Fruit fly (Drosophila melanogaster) whole organism, embryonic: ENCODE data around the gene CG6511.

Experiments used
- Bdp1 ChIP-seq: fragments of 200-800 bp; sonication (Bioruptor generic); optimal IDR thresholded peaks from 3 replicates; lab custom pipeline; 2016; ENCODE audit warnings: missing biosample characterization, missing genetic modification characterization
- Blimp-1 ChIP-seq: fragments of 200-800 bp; sonication (Bioruptor generic); optimal IDR thresholded peaks from 3 replicates; lab custom pipeline; 2018; ENCODE audit warnings: missing biosample characterization, missing genetic modification characterization, mild to moderate bottlenecking, moderate library complexity, missing genetic modification reagents
- CG11696 ChIP-seq: fragments of 200-800 bp; sonication (Bioruptor generic); IDR thresholded peaks from 2 replicates; pipeline ENCODE4 v1.3.6; 2022; ENCODE audit warnings: missing biosample characterization, missing genetic modification characterization
- CG12299 ChIP-seq: fragments of 200-800 bp; sonication (Bioruptor generic); optimal IDR thresholded peaks from 2 replicates; lab custom pipeline; 2018; ENCODE audit warnings: missing biosample characterization, mild to moderate bottlenecking, missing genetic modification characterization
- CG14860 ChIP-seq: fragments of 200-800 bp; sonication (Bioruptor generic); IDR thresholded peaks from 3 replicates; pipeline ENCODE4 v1.3.6; 2022; ENCODE audit warnings: missing biosample characterization, missing genetic modification characterization; ENCODE audit not compliant: partially characterized antibody
- CG14965 ChIP-seq: fragments of 200-800 bp; sonication (Bioruptor generic); optimal IDR thresholded peaks from 2 replicates; lab custom pipeline; 2016; ENCODE audit warnings: missing biosample characterization, missing genetic modification characterization, borderline replicate concordance
- CG1602 ChIP-seq: fragments of 200-800 bp; sonication (Bioruptor generic); optimal IDR thresholded peaks from 3 replicates; lab custom pipeline; 2016; ENCODE audit warnings: missing biosample characterization, missing genetic modification characterization
- CG17328 ChIP-seq: fragments of 200-800 bp; sonication (Bioruptor generic); IDR thresholded peaks from 2 replicates; pipeline ENCODE4 v1.3.6; 2022; ENCODE audit warnings: missing biosample characterization, missing genetic modification characterization
- CG43689 ChIP-seq: fragments of 200-800 bp; sonication (Bioruptor generic); IDR thresholded peaks from 2 replicates; pipeline ENCODE4 v1.3.6; 2022; ENCODE audit warnings: missing biosample characterization, missing genetic modification characterization
- CG6813 ChIP-seq: fragments of 200-800 bp; sonication (Bioruptor generic); optimal IDR thresholded peaks from 2 replicates; lab custom pipeline; 2017; ENCODE audit warnings: missing biosample characterization, missing genetic modification characterization, mild to moderate bottlenecking, moderate library complexity, missing genetic modification reagents
- CG7372 ChIP-seq: fragments of 200-800 bp; sonication (Bioruptor generic); IDR thresholded peaks from 2 replicates; pipeline ENCODE4 v1.3.6; 2022; ENCODE audit warnings: missing biosample characterization, missing genetic modification characterization
- CG7839 ChIP-seq: fragments of 200-800 bp; sonication (Bioruptor generic); optimal IDR thresholded peaks from 3 replicates; lab custom pipeline; 2018; ENCODE audit warnings: missing biosample characterization, mild to moderate bottlenecking, missing genetic modification characterization, moderate library complexity
- CG8089 ChIP-seq: fragments of 200-800 bp; sonication (Bioruptor generic); optimal IDR thresholded peaks from 3 replicates; lab custom pipeline; 2016; ENCODE audit warnings: missing biosample characterization, missing genetic modification characterization
- CG8281 ChIP-seq: fragments of 200-800 bp; sonication (Bioruptor generic); optimal IDR thresholded peaks from 2 replicates; lab custom pipeline; 2018; ENCODE audit warnings: missing biosample characterization, mild to moderate bottlenecking, missing genetic modification characterization, moderate library complexity
- CG8924 ChIP-seq: fragments of 200-800 bp; optimal IDR thresholded peaks from 3 replicates; lab custom pipeline; 2019; ENCODE audit warnings: missing biosample characterization, mild to moderate bottlenecking, missing genetic modification characterization, moderate library complexity
- Chrac-16 ChIP-seq: fragments of 200-800 bp; sonication (Bioruptor generic); optimal IDR thresholded peaks from 3 replicates; lab custom pipeline; 2016; ENCODE audit warnings: missing biosample characterization, missing genetic modification characterization
- Dbx ChIP-seq: fragments of 200-800 bp; sonication (Bioruptor generic); IDR thresholded peaks from 3 replicates; pipeline ENCODE4 v1.3.6; 2022; ENCODE audit warnings: missing biosample characterization, missing genetic modification characterization
- Eip74EF ChIP-seq, 2 experiments: fragments of 200-800 bp in 1 of 2; fragments of >200 bp in 1 of 2; sonication (Bioruptor generic) in 1 of 2; optimal IDR thresholded peaks; 2 replicates each; lab custom pipeline; 2017 to 2019; ENCODE audit warnings: missing biosample characterization in 2 of 2, missing genetic modification characterization in 2 of 2, mild to moderate bottlenecking in 1 of 2, moderate library complexity in 1 of 2
- GATAe ChIP-seq: fragments of 200-800 bp; sonication (Bioruptor generic); conservative IDR thresholded peaks from 2 replicates; pipeline ENCODE4 v1.3.6; 2022; ENCODE audit warnings: missing biosample characterization, missing genetic modification characterization
- Gsc ChIP-seq: fragments of 200-800 bp; sonication (Bioruptor generic); IDR thresholded peaks from 2 replicates; pipeline ENCODE4 v1.3.6; 2022; ENCODE audit warnings: missing biosample characterization, missing genetic modification characterization
- H15 ChIP-seq: fragments of 200-800 bp; sonication (Bioruptor generic); IDR thresholded peaks from 3 replicates; pipeline ENCODE4 v1.3.6; 2022; ENCODE audit warnings: missing biosample characterization, missing genetic modification characterization
- HLHmδ ChIP-seq: fragments of 200-800 bp; sonication (Bioruptor generic); optimal IDR thresholded peaks from 2 replicates; lab custom pipeline; 2018; ENCODE audit warnings: missing biosample characterization, mild to moderate bottlenecking, missing genetic modification characterization, moderate library complexity
- Hr39 ChIP-seq: fragments of >200 bp; optimal IDR thresholded peaks from 2 replicates; lab custom pipeline; 2017
- Lpt ChIP-seq: fragments of >200 bp; optimal IDR thresholded peaks from 2 replicates; lab custom pipeline; 2018; ENCODE audit warnings: missing biosample characterization, missing genetic modification characterization
- MBD-R2 ChIP-seq: fragments of 200-800 bp; sonication (Bioruptor generic); IDR thresholded peaks from 2 replicates; pipeline ENCODE4 v1.3.6; 2022; ENCODE audit warnings: missing biosample characterization, missing genetic modification characterization
- Med ChIP-seq: fragments of 200-800 bp; sonication (Bioruptor generic); peaks from one replicate; lab custom pipeline; 2016; ENCODE audit warnings: missing biosample characterization, missing genetic modification characterization, mild to moderate bottlenecking, inconsistent platforms, moderate library complexity
- NFAT ChIP-seq: fragments of 200-800 bp; sonication (Bioruptor generic); IDR thresholded peaks from 2 replicates; pipeline ENCODE4 v1.3.6; 2022; ENCODE audit warnings: missing biosample characterization, missing genetic modification characterization
- Ptx1 ChIP-seq: fragments of 200-800 bp; sonication (Bioruptor generic); IDR thresholded peaks from 2 replicates; pipeline ENCODE4 v1.3.6; 2022; ENCODE audit warnings: missing biosample characterization, missing genetic modification characterization
- Six4 ChIP-seq: fragments of 200-800 bp; sonication (Bioruptor generic); optimal IDR thresholded peaks from 2 replicates; lab custom pipeline; 2016; ENCODE audit warnings: missing biosample characterization, missing genetic modification characterization
- Taf1 ChIP-seq: fragments of 200-800 bp; sonication (Bioruptor generic); IDR thresholded peaks from 2 replicates; pipeline ENCODE4 v1.3.6; 2022; ENCODE audit warnings: missing biosample characterization, missing genetic modification characterization
- YL-1 ChIP-seq: fragments of 200-800 bp; sonication (Bioruptor generic); optimal IDR thresholded peaks from 3 replicates; lab custom pipeline; 2017; ENCODE audit warnings: missing biosample characterization, mild to moderate bottlenecking, missing genetic modification characterization
- chn ChIP-seq: fragments of 200-800 bp; sonication (Bioruptor generic); optimal IDR thresholded peaks from 2 replicates; lab custom pipeline; 2016; ENCODE audit warnings: missing biosample characterization, missing genetic modification characterization
- crol ChIP-seq: fragments of 200-800 bp; sonication (Bioruptor generic); IDR thresholded peaks from 2 replicates; pipeline ENCODE4 v1.3.6; 2022; ENCODE audit warnings: missing biosample characterization, missing genetic modification characterization
- dm ChIP-seq: fragments of 200-800 bp; sonication (Bioruptor generic); optimal IDR thresholded peaks from 3 replicates; lab custom pipeline; 2016; ENCODE audit warnings: missing biosample characterization, missing genetic modification characterization
- grn ChIP-seq: fragments of 200-800 bp; sonication (Bioruptor generic); optimal IDR thresholded peaks from 3 replicates; lab custom pipeline; 2017; ENCODE audit warnings: missing biosample characterization, missing genetic modification characterization
- lab ChIP-seq: fragments of 200-800 bp; sonication (Bioruptor generic); optimal IDR thresholded peaks from 3 replicates; lab custom pipeline; 2017; ENCODE audit warnings: missing biosample characterization, missing genetic modification characterization, mild to moderate bottlenecking, moderate library complexity, missing genetic modification reagents
- lov ChIP-seq, 2 experiments: fragments of 200-800 bp in 1 of 2; fragments of >200 bp in 1 of 2; sonication (Bioruptor generic) in 1 of 2; IDR thresholded peaks in 1 of 2; optimal IDR thresholded peaks in 1 of 2; 2 replicates in 1 of 2; 3 replicates in 1 of 2; pipeline versions ENCODE4 v1.3.6 to Lab custom; 2017 to 2022; ENCODE audit warnings: missing biosample characterization in 1 of 2, missing genetic modification characterization in 1 of 2
- nerfin-1 ChIP-seq: fragments of 200-800 bp; sonication (Bioruptor generic); optimal IDR thresholded peaks from 3 replicates; lab custom pipeline; 2019; ENCODE audit warnings: missing biosample characterization, mild to moderate bottlenecking, missing genetic modification characterization, moderate library complexity
- odd ChIP-seq: fragments of 200-800 bp; sonication (Bioruptor generic); optimal IDR thresholded peaks from 2 replicates; lab custom pipeline; 2017; ENCODE audit warnings: missing biosample characterization, mild to moderate bottlenecking, missing genetic modification characterization
- peb ChIP-seq: fragments of 200-800 bp; sonication (Bioruptor generic); IDR thresholded peaks from 2 replicates; pipeline ENCODE4 v1.3.6; 2022; ENCODE audit warnings: missing biosample characterization, missing genetic modification characterization
- pita ChIP-seq: fragments of 200-800 bp; sonication (Bioruptor generic); optimal IDR thresholded peaks from 2 replicates; lab custom pipeline; 2017; ENCODE audit warnings: missing biosample characterization, mild to moderate bottlenecking, missing genetic modification characterization
- pnt ChIP-seq: fragments of 200-800 bp; sonication (Bioruptor generic); optimal IDR thresholded peaks from 3 replicates; lab custom pipeline; 2016; ENCODE audit warnings: missing biosample characterization, missing genetic modification characterization
- prd ChIP-seq, 3 experiments: fragments of >200 bp in 2 of 3; fragments of 200-800 bp in 1 of 3; sonication (Bioruptor generic) in 1 of 3; optimal IDR thresholded peaks in 2 of 3; IDR thresholded peaks in 1 of 3; 2 replicates in 2 of 3; 3 replicates in 1 of 3; pipeline versions ENCODE4 v1.3.6 to Lab custom; 2017 to 2022; ENCODE audit warnings: missing biosample characterization in 1 of 3, missing genetic modification characterization in 1 of 3
- row ChIP-seq: fragments of 200-800 bp; sonication (Bioruptor generic); IDR thresholded peaks from 3 replicates; pipeline ENCODE4 v1.3.6; 2022; ENCODE audit warnings: missing biosample characterization, missing genetic modification characterization
- salm ChIP-seq: fragments of 200-800 bp; sonication (Bioruptor generic); optimal IDR thresholded peaks from 2 replicates; lab custom pipeline; 2018; ENCODE audit warnings: missing biosample characterization, mild to moderate bottlenecking, missing genetic modification characterization
- sd ChIP-seq: fragments of 200-800 bp; sonication (Bioruptor generic); optimal IDR thresholded peaks from 3 replicates; lab custom pipeline; 2018; ENCODE audit warnings: missing biosample characterization, mild to moderate bottlenecking, missing genetic modification characterization, moderate library complexity
- slou ChIP-seq: fragments of 200-800 bp; sonication (Bioruptor generic); optimal IDR thresholded peaks from 3 replicates; lab custom pipeline; 2016; ENCODE audit warnings: missing biosample characterization, missing genetic modification characterization
- ssp ChIP-seq: fragments of 200-800 bp; sonication (Bioruptor generic); IDR thresholded peaks from 2 replicates; pipeline ENCODE4 v1.3.6; 2022; ENCODE audit warnings: missing biosample characterization, missing genetic modification characterization
- sug ChIP-seq: fragments of 200-800 bp; optimal IDR thresholded peaks from 2 replicates; lab custom pipeline; 2019; ENCODE audit warnings: missing biosample characterization, mild to moderate bottlenecking, missing genetic modification characterization, moderate library complexity
- unc-4 ChIP-seq: fragments of 200-800 bp; sonication (Bioruptor generic); IDR thresholded peaks from 2 replicates; pipeline ENCODE4 v1.3.6; 2022; ENCODE audit warnings: missing biosample characterization, missing genetic modification characterization; ENCODE audit not compliant: partially characterized antibody
- zfh1 ChIP-seq: fragments of 200-800 bp; sonication (Bioruptor generic); IDR thresholded peaks from 3 replicates; pipeline ENCODE4 v1.3.6; 2022; ENCODE audit warnings: missing biosample characterization, missing genetic modification characterization

CG6511 gene

DNA sequence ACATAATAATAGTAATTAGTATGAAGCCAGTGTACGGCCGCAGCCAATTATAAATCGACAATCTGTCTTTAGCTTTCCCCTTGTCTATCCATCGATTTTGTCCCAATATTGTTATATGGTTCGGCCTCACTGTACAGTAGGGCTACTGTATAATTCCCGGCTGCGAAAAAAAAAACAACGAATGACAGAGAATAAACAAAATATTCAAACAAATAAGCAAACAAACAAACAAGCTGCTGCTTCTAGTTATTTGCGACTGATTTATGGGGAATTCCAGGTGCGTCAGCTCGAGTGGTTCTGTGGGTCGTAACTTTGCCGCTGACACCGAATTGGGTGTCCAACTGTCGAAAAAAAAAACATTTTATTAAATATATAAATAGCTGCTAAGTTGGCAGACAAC lies 31.4 kb upstream of the CG6511 start (continued):
- TF ChIP-seq prd (optimal IDR thresholded peaks at IDR 0.05; lab: Kevin White, UChicago) = no peak
- no peak for TF ChIP-seq prd (GFP tag; IDR thresholded peaks at IDR 0.05; lab: Robert Waterston, UW)
- no peak for TF ChIP-seq CG8924 (tag; lab: Kevin White, UChicago)
- TF ChIP-seq Dbx (GFP tag; lab: Robert Waterston, UW) = peak; percentile 53; the same call in 1 of the 3 replicates
- no peak for TF ChIP-seq unc-4 (GFP tag; lab: Robert Waterston, UW)
- no peak for TF ChIP-seq CG7372 (GFP tag; lab: Robert Waterston, UW)
- TF ChIP-seq zfh1 (GFP tag; lab: Robert Waterston, UW) = peak; percentile 42; the same call in 1 of the 3 replicates
- no peak for TF ChIP-seq peb
- TF ChIP-seq H15 (GFP tag; lab: Robert Waterston, UW) = no peak
- TF ChIP-seq HLHmδ = no peak
- TF ChIP-seq lov (optimal IDR thresholded peaks at IDR 0.05; lab: Kevin White, UChicago) = no peak
- TF ChIP-seq lov (GFP tag; IDR thresholded peaks at IDR 0.05; lab: Robert Waterston, UW) = no peak
- TF ChIP-seq crol = no peak
- TF ChIP-seq CG1602 (GFP tag; lab: Kevin White, UChicago) = no peak
- no peak for TF ChIP-seq CG8089 (GFP tag; lab: Kevin White, UChicago)
- TF ChIP-seq CG6813 (GFP tag; lab: Kevin White, UChicago) = peak; percentile 76
- TF ChIP-seq Ptx1 (GFP tag; lab: Robert Waterston, UW) = no peak
- peak; percentile 86 for TF ChIP-seq lab
- no peak for TF ChIP-seq Bdp1 (GFP tag; lab: Kevin White, UChicago)
- no peak for TF ChIP-seq YL-1 (GFP tag; lab: Kevin White, UChicago)
- no peak for TF ChIP-seq Chrac-16
- TF ChIP-seq ssp (GFP tag; lab: Robert Waterston, UW) = no peak
- no peak for TF ChIP-seq grn
- TF ChIP-seq row (GFP tag; lab: Robert Waterston, UW) = no peak
- TF ChIP-seq Gsc (GFP tag; lab: Robert Waterston, UW) = no peak
- peak; percentile 10 for TF ChIP-seq pnt (GFP tag; lab: Kevin White, UChicago)
- TF ChIP-seq Taf1 (GFP tag; lab: Robert Waterston, UW) = no peak
- TF ChIP-seq Med (GFP tag; lab: Kevin White, UChicago) = peak; percentile 87
- TF ChIP-seq Hr39 = no peak
- TF ChIP-seq MBD-R2 = no peak
- TF ChIP-seq pita (GFP tag; lab: Kevin White, UChicago) = no peak
- TF ChIP-seq CG17328 (GFP tag; lab: Robert Waterston, UW) = no peak
- no peak for TF ChIP-seq chn (GFP tag; lab: Kevin White, UChicago)
- no peak for TF ChIP-seq CG12299 (tag; lab: Kevin White, UChicago)
- TF ChIP-seq Blimp-1 (GFP tag; lab: Kevin White, UChicago) = peak; percentile 32
- no peak for TF ChIP-seq nerfin-1
- no peak for TF ChIP-seq CG14860 (GFP tag; lab: Robert Waterston, UW)
- no peak for TF ChIP-seq Eip74EF (GFP tag; optimal IDR thresholded peaks at IDR 0.05; lab: Kevin White, UChicago)
- no peak for TF ChIP-seq Six4 (GFP tag; lab: Kevin White, UChicago)
- TF ChIP-seq CG11696 (GFP tag; lab: Robert Waterston, UW) = no peak
- TF ChIP-seq odd (GFP tag; lab: Kevin White, UChicago) = no peak
- peak; percentile 19 for TF ChIP-seq CG7839 (tag; lab: Kevin White, UChicago)
- no peak for TF ChIP-seq GATAe (GFP tag; lab: Robert Waterston, UW)
- peak; percentile 40 for TF ChIP-seq slou (GFP tag; lab: Kevin White, UChicago)
- no peak for TF ChIP-seq dm
- TF ChIP-seq NFAT (GFP tag; lab: Robert Waterston, UW) = no peak
- peak; percentile 85 for TF ChIP-seq sd
- peak; percentile 31 for TF ChIP-seq sug (tag; lab: Kevin White, UChicago)
- TF ChIP-seq Lpt = no peak
- TF ChIP-seq CG8281 (tag; lab: Kevin White, UChicago) = no peak
- TF ChIP-seq CG14965 = no peak
- no peak for TF ChIP-seq CG43689 (GFP tag; lab: Robert Waterston, UW)
- no peak for TF ChIP-seq salm (tag; lab: Kevin White, UChicago)
